Worm (Caenorhabditis elegans): ENCODE results near the gene his-48.

The his-48 gene

DNA sequence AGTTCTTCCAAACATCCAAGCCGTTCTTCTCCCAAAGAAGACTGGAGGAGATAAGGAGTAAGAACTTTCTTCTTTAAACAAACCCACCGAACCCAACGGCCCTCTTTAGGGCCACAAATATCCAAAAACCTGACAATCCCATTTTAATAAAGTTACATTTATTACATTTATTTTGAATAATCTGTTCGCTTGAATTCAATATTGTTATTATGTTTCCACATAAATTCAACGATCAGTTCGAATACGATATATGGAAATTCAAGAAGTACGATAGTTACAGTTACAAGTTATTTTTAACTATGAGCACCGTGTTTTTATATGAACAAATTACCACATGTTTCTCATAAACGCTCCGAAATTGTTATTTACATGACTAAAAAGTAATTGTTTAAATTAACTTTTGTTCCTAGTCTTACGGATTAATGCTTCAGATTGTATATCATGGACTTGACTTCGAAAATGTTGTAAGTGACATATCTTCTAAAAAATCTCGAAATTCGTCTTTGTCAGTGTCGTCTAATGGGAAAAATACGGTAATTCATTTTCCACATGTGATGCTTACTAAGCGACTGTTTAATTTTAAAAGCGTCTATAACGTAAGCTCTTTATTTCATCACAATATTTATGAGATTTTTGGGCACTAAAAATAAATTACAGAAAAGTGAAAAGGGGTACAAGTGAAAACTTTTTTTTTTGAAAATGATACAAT lies 16.3 kb downstream of the his-48 start:
- TF ChIP-seq Y22D7AL.16 (tag; optimal IDR thresholded peaks at IDR 0.05) (no peak), zip-5 (tag; optimal IDR thresholded peaks at IDR 0.05) (no peak), ceh-18 (tag; optimal IDR thresholded peaks at IDR 0.05) (no peak), lim-6 (tag; optimal IDR thresholded peaks at IDR 0.05) (no peak), pag-3 (tag; optimal IDR thresholded peaks at IDR 0.05; ENCODE audit: borderline replicate concordance) (no peak), ttx-3 (tag; optimal IDR thresholded peaks at IDR 0.05) (no peak), ahr-1 (tag; optimal IDR thresholded peaks at IDR 0.05) (no peak), odd-2 (tag; optimal IDR thresholded peaks at IDR 0.05) (no peak), mec-3 (tag; optimal IDR thresholded peaks at IDR 0.05; ENCODE audit: borderline replicate concordance) (no peak), tbx-7 (tag; optimal IDR thresholded peaks at IDR 0.05) (no peak), ceh-2 (tag; optimal IDR thresholded peaks at IDR 0.05) (no peak), ceh-19 (GFP tag; optimal IDR thresholded peaks at IDR 0.05) (no peak), rnt-1 (tag; optimal IDR thresholded peaks at IDR 0.05) (no peak), pha-4 (tag; optimal IDR thresholded peaks at IDR 0.05) (no peak), C38D4.7 (GFP tag; optimal IDR thresholded peaks at IDR 0.05) (no peak), unc-42 (tag; optimal IDR thresholded peaks at IDR 0.05) (no peak), madf-2 (tag; optimal IDR thresholded peaks at IDR 0.05) (no peak)

DNA sequence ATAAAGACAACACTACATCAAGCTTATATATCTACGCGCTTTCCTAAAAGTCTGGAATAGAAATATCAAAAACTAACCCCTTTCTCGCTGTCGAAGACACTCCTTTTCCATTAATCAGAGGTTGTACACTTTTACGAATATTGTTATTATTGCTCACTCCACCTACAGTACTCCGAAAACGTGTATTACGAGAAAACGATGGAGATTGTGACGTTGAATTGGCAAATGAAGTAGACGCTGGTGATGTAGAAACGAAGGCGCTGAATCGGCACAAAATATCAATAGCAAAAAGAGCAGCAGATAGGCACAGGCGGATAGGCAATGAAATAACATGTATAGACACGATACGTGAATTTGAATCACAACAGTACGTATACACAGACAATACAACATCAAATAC lies 19.7 kb downstream of the his-48 start:
- TF ChIP-seq odd-2 (tag; optimal IDR thresholded peaks at IDR 0.05) (no peak), mec-3 (tag; optimal IDR thresholded peaks at IDR 0.05; ENCODE audit: borderline replicate concordance) (no peak), sdc-2 (tag; optimal IDR thresholded peaks at IDR 0.05) (no peak), pha-4 (tag; optimal IDR thresholded peaks at IDR 0.05) (no peak)

DNA sequence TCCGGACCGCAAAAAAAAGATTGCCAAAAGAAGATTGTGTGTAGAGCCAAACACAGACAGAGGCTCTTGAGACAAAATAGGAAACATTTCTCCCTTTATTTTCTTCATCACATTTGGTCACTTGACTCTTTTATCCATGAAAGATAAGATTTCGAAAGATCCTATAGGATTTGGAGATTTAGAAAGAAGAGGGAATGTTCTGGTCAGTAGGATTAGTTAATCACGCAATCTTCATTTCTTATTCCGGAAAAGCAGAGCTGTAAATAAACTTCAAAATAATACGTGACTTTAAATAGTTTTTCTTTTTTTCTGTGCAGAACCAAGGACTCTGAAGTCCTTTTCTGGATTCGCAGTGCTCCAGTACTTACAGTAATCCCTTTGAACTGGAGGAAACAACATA lies 22.7 kb downstream of the his-48 start:
- no peak for TF ChIP-seq ceh-6 (GFP tag; optimal IDR thresholded peaks at IDR 0.05)
- TF ChIP-seq tbx-2 (tag; optimal IDR thresholded peaks at IDR 0.05) = no peak
- TF ChIP-seq eyg-1 (tag; optimal IDR thresholded peaks at IDR 0.05) = no peak
- TF ChIP-seq ref-2 (tag; optimal IDR thresholded peaks at IDR 0.05) = no peak
- TF ChIP-seq elt-2 (tag; optimal IDR thresholded peaks at IDR 0.05) = no peak
- TF ChIP-seq fkh-10 (GFP tag; optimal IDR thresholded peaks at IDR 0.05) = no peak

DNA sequence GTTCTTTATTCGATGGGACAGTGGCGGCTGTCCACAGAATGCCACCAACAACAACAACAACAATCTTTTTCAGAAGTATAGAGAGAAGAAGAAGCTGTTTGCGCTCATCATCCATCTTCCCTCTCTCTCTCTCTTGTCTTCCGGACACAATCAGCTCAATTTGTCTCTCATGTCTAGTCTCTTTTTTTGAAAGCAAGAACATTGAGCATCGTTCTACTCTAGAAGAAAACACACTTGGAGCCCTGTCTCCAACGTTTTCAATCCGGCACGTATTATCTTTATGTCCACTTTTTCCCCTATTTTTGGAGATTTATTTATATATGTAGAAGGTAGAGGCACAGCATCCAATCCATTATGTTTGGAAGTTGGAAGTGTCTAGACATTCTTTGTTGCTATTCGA lies 24.3 kb downstream of the his-48 start:
- TF ChIP-seq ceh-30 (tag; optimal IDR thresholded peaks at IDR 0.05) = no peak
- no peak for TF ChIP-seq hlh-30 (tag; optimal IDR thresholded peaks at IDR 0.05; ENCODE audit: insufficient read depth)
- TF ChIP-seq tbx-2 (tag; optimal IDR thresholded peaks at IDR 0.05) = no peak
- TF ChIP-seq ceh-31 (tag; optimal IDR thresholded peaks at IDR 0.05) = no peak

DNA sequence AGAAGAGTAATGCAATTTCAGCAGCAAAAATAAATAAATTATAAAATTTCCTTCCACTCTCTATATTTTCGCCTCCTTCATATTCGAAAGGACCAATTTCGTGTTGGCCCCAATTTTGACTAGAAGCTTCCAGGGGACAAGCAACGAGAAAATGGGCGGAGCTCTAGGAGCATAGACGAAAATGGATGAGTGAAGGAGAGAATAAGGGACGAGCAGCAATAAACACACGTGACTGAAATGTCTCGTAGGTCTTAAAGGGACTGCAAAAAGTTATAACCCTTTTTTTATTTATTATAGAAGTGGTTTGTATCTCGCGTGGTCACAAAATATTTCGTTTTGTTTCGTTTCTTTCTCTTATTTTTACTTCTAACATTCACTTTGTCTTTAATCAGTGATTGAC lies 25.2 kb downstream of the his-48 start:
- TF ChIP-seq ref-2 (tag; optimal IDR thresholded peaks at IDR 0.05) (no peak), unc-42 (tag; optimal IDR thresholded peaks at IDR 0.05) (peak; percentile 14), ceh-14 (tag; optimal IDR thresholded peaks at IDR 0.05) (peak; percentile 22)

DNA sequence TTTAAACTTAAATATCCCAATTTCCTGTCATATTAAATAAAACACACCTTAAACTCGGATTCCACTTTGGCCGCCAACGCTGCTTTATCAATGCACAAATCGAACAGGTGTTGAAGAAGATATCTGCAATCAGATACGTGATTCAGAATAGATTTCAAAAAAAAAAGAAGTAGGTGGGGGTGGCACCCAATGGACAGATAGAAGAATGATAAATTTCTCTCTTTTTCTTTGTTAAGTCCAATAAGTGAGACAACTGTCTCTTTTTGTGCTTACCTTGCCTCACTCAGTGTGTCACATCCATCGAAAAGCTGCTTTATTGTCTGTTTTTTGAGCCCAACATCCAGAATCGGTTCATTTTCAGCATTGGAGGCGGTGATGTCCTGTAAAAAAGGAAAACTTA lies 26.3 kb downstream of the his-48 start:
- TF ChIP-seq ceh-18 (tag; optimal IDR thresholded peaks at IDR 0.05) = peak; percentile 52
- no peak for TF ChIP-seq nfya-1 (tag; optimal IDR thresholded peaks at IDR 0.05)
- no peak for TF ChIP-seq zip-5 (tag; optimal IDR thresholded peaks at IDR 0.05)

DNA sequence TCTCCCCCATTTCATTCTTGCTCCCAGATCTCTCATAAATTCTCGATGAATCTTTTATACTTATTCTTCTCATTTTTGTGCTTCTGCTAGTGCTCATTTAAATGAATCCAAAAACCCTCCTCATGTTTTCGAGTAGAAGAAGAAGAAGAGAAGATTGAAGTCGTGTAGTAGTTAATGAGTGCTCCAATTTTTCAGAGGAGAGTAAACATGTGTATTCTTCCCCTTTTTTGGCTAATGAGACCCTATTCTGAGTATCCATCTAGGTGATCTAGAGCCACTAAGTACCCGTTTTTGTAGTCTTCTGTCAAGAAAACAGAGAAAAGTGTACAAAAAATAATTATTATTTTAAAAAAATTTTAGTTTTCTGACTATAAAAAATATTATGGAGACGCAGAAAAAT lies 27.0 kb downstream of the his-48 start:
- TF ChIP-seq rnt-1 (tag; optimal IDR thresholded peaks at IDR 0.05) (no peak), syd-9 (tag; optimal IDR thresholded peaks at IDR 0.05) (no peak), unc-86 (tag; optimal IDR thresholded peaks at IDR 0.05) (no peak), ceh-24 (tag; optimal IDR thresholded peaks at IDR 0.05) (no peak), ceh-9 (tag; optimal IDR thresholded peaks at IDR 0.05) (no peak), dmd-4 (tag; optimal IDR thresholded peaks at IDR 0.05; ENCODE audit: borderline replicate concordance) (no peak), unc-3 (GFP tag; conservative IDR thresholded peaks at IDR 0.05) (no peak), unc-3 (tag; optimal IDR thresholded peaks at IDR 0.05) (no peak), fkh-10 (GFP tag; optimal IDR thresholded peaks at IDR 0.05) (no peak), ceh-34 (tag; optimal IDR thresholded peaks at IDR 0.05) (no peak), tbx-7 (tag; optimal IDR thresholded peaks at IDR 0.05) (no peak), pqm-1 (tag; optimal IDR thresholded peaks at IDR 0.05) (no peak), fax-1 (tag; optimal IDR thresholded peaks at IDR 0.05) (no peak), C38D4.7 (GFP tag; optimal IDR thresholded peaks at IDR 0.05) (no peak), hlh-6 (tag; optimal IDR thresholded peaks at IDR 0.05) (no peak), pha-4 (tag; optimal IDR thresholded peaks at IDR 0.05) (no peak), fkh-6 (tag; optimal IDR thresholded peaks at IDR 0.05) (no peak)
